ENCODE assay signal across 3 fruit fly cellular contexts in the genomic region with DNA sequence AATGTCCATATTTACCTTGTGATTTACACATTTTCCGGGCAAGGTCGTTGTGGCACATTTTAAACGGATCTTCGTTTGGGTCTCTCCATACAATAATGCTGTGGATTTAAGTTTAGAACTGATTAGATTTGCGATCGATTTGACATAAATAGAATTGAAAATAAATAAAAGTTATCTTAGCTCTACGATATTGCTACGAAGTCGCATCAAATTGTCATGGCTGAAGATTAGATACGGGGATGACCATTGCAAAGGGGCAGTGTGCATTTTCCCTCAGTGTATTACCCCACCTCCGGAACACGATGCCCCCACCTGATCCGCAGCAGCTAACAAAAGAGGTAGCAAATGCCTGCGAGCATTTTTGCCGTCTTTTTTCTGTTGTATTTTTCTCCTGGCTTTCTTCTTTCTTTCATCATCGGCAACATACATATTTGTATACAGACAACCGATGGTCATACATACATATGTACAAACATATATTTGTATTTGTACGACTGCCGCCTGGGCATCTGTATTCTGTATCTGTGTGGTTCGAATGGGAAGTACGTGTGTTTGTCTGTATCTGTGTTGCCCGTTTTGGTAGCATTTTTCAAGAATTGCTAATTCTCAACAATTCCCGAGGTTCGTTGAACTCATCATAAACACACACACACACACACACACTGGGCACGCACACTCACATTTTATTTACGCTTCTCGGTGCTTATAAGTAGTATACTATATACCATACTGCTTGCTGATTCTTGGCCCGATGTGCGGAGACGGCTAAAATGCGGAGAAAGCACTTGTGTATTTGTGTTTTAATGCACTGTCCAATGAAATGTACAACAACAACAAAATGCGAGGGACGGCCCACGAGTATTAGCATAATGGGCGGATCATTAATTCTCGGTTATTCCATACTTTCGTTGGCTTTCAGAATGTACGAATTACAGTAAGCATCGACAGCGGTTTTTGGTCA.
TF ChIP-seq lines count a peak whose summit lies in the region.

No protein-coding gene starts in this region.

TF ChIP-seq in whole organism, embryonic, 481 proteins besides CTCF, POLR2A, EP300 and RAD21 (continued from another document and continues in another):
- TF ChIP-seq lov (optimal IDR thresholded peaks at IDR 0.05; lab: Kevin White, UChicago) (no peak), lov (GFP tag; IDR thresholded peaks at IDR 0.05; lab: Robert Waterston, UW) (0 out of 3 replicates have a peak, but pooled peaks have one; percentile 32), lmd (GFP tag; IDR thresholded peaks at IDR 0.05; lab: Robert Waterston, UW) (0 out of 2 replicates have a peak, but pooled peaks have one; percentile 17), gem (tag; optimal IDR thresholded peaks at IDR 0.05; lab: Kevin White, UChicago) (peak; percentile 4), Xrp1 (GFP tag; IDR thresholded peaks at IDR 0.05; lab: Robert Waterston, UW) (peak; percentile 35), CG4424 (GFP tag; optimal IDR thresholded peaks at IDR 0.05; lab: Kevin White, UChicago) (peak; percentile 15), ranshi (GFP tag; IDR thresholded peaks at IDR 0.05; lab: Robert Waterston, UW) (0 out of 2 replicates have a peak, but pooled peaks have one; percentile 6), onecut (GFP tag; IDR thresholded peaks at IDR 0.05; lab: Robert Waterston, UW) (no peak), CG6813 (GFP tag; optimal IDR thresholded peaks at IDR 0.05; lab: Kevin White, UChicago) (no peak), CG17361 (GFP tag; IDR thresholded peaks at IDR 0.05; lab: Robert Waterston, UW) (peak; percentile 41; the same call in 2 of the 3 replicates), sens (GFP tag; lab: Kevin White, UChicago) (peak; percentile 66), CG3163 (GFP tag; optimal IDR thresholded peaks at IDR 0.05; lab: Kevin White, UChicago) (no peak), dimm (GFP tag; IDR thresholded peaks at IDR 0.05; lab: Robert Waterston, UW) (no peak), CG14710 (tag; optimal IDR thresholded peaks at IDR 0.05; lab: Kevin White, UChicago) (peak; percentile 6), CG17802 (tag; optimal IDR thresholded peaks at IDR 0.05; lab: Kevin White, UChicago) (no peak), CG6791 (GFP tag; IDR thresholded peaks at IDR 0.05; lab: Robert Waterston, UW; ENCODE audit: partially characterized antibody) (no peak), ase (GFP tag; IDR thresholded peaks at IDR 0.05; lab: Robert Waterston, UW) (0 out of 3 replicates have a peak, but pooled peaks have one; percentile 26), Gug (GFP tag; IDR thresholded peaks at IDR 0.05; lab: Robert Waterston, UW) (peak; percentile 16; the same call in 1 of the 4 replicates), bsh (GFP tag; optimal IDR thresholded peaks at IDR 0.05; lab: Kevin White, UChicago) (peak in 1 of 2 experiments; percentile 20), zf30C (GFP tag; optimal IDR thresholded peaks at IDR 0.05; lab: Kevin White, UChicago) (peak; percentile 45), D (optimal IDR thresholded peaks at IDR 0.05; lab: Kevin White, UChicago) (no peak), D (GFP tag; optimal IDR thresholded peaks at IDR 0.05; lab: Kevin White, UChicago) (peak; percentile 33), salm (tag; optimal IDR thresholded peaks at IDR 0.05; lab: Kevin White, UChicago) (no peak), ara (GFP tag; IDR thresholded peaks at IDR 0.05; lab: Robert Waterston, UW) (peak; percentile 19; the same call in 1 of the 2 replicates), pros (GFP tag; optimal IDR thresholded peaks at IDR 0.05; lab: Kevin White, UChicago) (peak; percentile 12), so (GFP tag; IDR thresholded peaks at IDR 0.05; lab: Robert Waterston, UW) (no peak), CG18476 (GFP tag; optimal IDR thresholded peaks at IDR 0.05; lab: Kevin White, UChicago) (no peak), CG31441 (GFP tag; IDR thresholded peaks at IDR 0.05; lab: Robert Waterston, UW) (0 out of 2 replicates have a peak, but pooled peaks have one; percentile 17), dmrt99B (tag; optimal IDR thresholded peaks at IDR 0.05; lab: Kevin White, UChicago) (peak; percentile 20), CG5245 (GFP tag; optimal IDR thresholded peaks at IDR 0.05; lab: Kevin White, UChicago) (no peak), CG15601 (tag; optimal IDR thresholded peaks at IDR 0.05; lab: Kevin White, UChicago) (peak; percentile 6), Opbp (GFP tag; IDR thresholded peaks at IDR 0.05; lab: Robert Waterston, UW; ENCODE audit: partially characterized antibody) (0 out of 3 replicates have a peak, but pooled peaks have one; percentile 12), ems (GFP tag; optimal IDR thresholded peaks at IDR 0.05; lab: Kevin White, UChicago) (no peak), CG11504 (tag; optimal IDR thresholded peaks at IDR 0.05; lab: Kevin White, UChicago) (peak; percentile 21), ci (GFP tag; IDR thresholded peaks at IDR 0.05; lab: Robert Waterston, UW) (peak; percentile 46; the same call in 1 of the 3 replicates), Med (GFP tag; lab: Kevin White, UChicago) (peak; percentile 3), ERR (GFP tag; optimal IDR thresholded peaks at IDR 0.05; lab: Kevin White, UChicago) (no peak), wdn (GFP tag; IDR thresholded peaks at IDR 0.05; lab: Robert Waterston, UW) (no peak)

TF ChIP-seq in whole organism, prepupa, 60 proteins besides CTCF, POLR2A, EP300 and RAD21 (continued from another document):
- TF ChIP-seq Sox102F (GFP tag; optimal IDR thresholded peaks at IDR 0.05; lab: Kevin White, UChicago) = peak; percentile 39
- TF ChIP-seq Hr4 (GFP tag; optimal IDR thresholded peaks at IDR 0.05; lab: Kevin White, UChicago) = peak; percentile 61
- peak; percentile 50 for TF ChIP-seq CG4318 (GFP tag; optimal IDR thresholded peaks at IDR 0.05; lab: Kevin White, UChicago)
- TF ChIP-seq svp (GFP tag; lab: Kevin White, UChicago) = peak; percentile 78
- TF ChIP-seq CG10669 (GFP tag; optimal IDR thresholded peaks at IDR 0.05; lab: Kevin White, UChicago) = no peak
- TF ChIP-seq Ets21C (GFP tag; optimal IDR thresholded peaks at IDR 0.05; lab: Kevin White, UChicago) = peak; percentile 23
- TF ChIP-seq Met (GFP tag; optimal IDR thresholded peaks at IDR 0.05; lab: Kevin White, UChicago) = peak; percentile 65
- peak; percentile 6 for TF ChIP-seq CG3919 (GFP tag; optimal IDR thresholded peaks at IDR 0.05; lab: Kevin White, UChicago)
- TF ChIP-seq Sox14 (GFP tag; optimal IDR thresholded peaks at IDR 0.05; lab: Kevin White, UChicago) = peak; percentile 35
- TF ChIP-seq topi (GFP tag; optimal IDR thresholded peaks at IDR 0.05; lab: Kevin White, UChicago) = peak; percentile 57
- TF ChIP-seq spab (GFP tag; optimal IDR thresholded peaks at IDR 0.05; lab: Kevin White, UChicago) = no peak
- no peak for TF ChIP-seq CG6808 (GFP tag; optimal IDR thresholded peaks at IDR 0.05; lab: Kevin White, UChicago)
- TF ChIP-seq CG6163 (GFP tag; IDR thresholded peaks at IDR 0.05; lab: Robert Waterston, UW) = no peak
- no peak for TF ChIP-seq fd59A (GFP tag; optimal IDR thresholded peaks at IDR 0.05; lab: Kevin White, UChicago)
- TF ChIP-seq eg (GFP tag; IDR thresholded peaks at IDR 0.05; lab: Robert Waterston, UW) = no peak
- TF ChIP-seq OdsH (GFP tag; optimal IDR thresholded peaks at IDR 0.05; lab: Kevin White, UChicago) = peak; percentile 33
- peak; percentile 36 for TF ChIP-seq Blimp-1 (GFP tag; optimal IDR thresholded peaks at IDR 0.05; lab: Kevin White, UChicago)
- TF ChIP-seq Eip93F (GFP tag; optimal IDR thresholded peaks at IDR 0.05; lab: Kevin White, UChicago) = no peak
- TF ChIP-seq dac (GFP tag; optimal IDR thresholded peaks at IDR 0.05; lab: Kevin White, UChicago) = no peak
- no peak for TF ChIP-seq Ets96B (tag; optimal IDR thresholded peaks at IDR 0.05; lab: Kevin White, UChicago)
- TF ChIP-seq acj6 (GFP tag; optimal IDR thresholded peaks at IDR 0.05; lab: Kevin White, UChicago) = peak; percentile 37
- no peak for TF ChIP-seq Sox15 (GFP tag; optimal IDR thresholded peaks at IDR 0.05; lab: Kevin White, UChicago)
- TF ChIP-seq CG1621 (tag; optimal IDR thresholded peaks at IDR 0.05; lab: Kevin White, UChicago) = no peak
- TF ChIP-seq dsx (GFP tag; optimal IDR thresholded peaks at IDR 0.05; lab: Kevin White, UChicago; ENCODE audit: poor library complexity, severe bottlenecking) = no peak
- no peak for TF ChIP-seq CG8119 (GFP tag; IDR thresholded peaks at IDR 0.05; lab: Robert Waterston, UW)
- TF ChIP-seq fd85E (GFP tag; optimal IDR thresholded peaks at IDR 0.05; lab: Kevin White, UChicago) = no peak
- no peak for TF ChIP-seq CG8319 (GFP tag; optimal IDR thresholded peaks at IDR 0.05; lab: Kevin White, UChicago)
- peak; percentile 39 for TF ChIP-seq CG6854 (GFP tag; optimal IDR thresholded peaks at IDR 0.05; lab: Kevin White, UChicago)
- TF ChIP-seq CG6276 (GFP tag; optimal IDR thresholded peaks at IDR 0.05; lab: Kevin White, UChicago) = no peak
- TF ChIP-seq Smox (GFP tag; optimal IDR thresholded peaks at IDR 0.05; lab: Kevin White, UChicago) = peak; percentile 46
- TF ChIP-seq CG32006 (GFP tag; optimal IDR thresholded peaks at IDR 0.05; lab: Kevin White, UChicago) = peak; percentile 74
- TF ChIP-seq Gug (GFP tag; IDR thresholded peaks at IDR 0.05; lab: Robert Waterston, UW) = no peak
- no peak for TF ChIP-seq CG11762 (GFP tag; optimal IDR thresholded peaks at IDR 0.05; lab: Kevin White, UChicago; ENCODE audit: insufficient read depth)
- no peak for TF ChIP-seq CG15336 (GFP tag; IDR thresholded peaks at IDR 0.05; lab: Robert Waterston, UW)
- peak; percentile 22 for TF ChIP-seq CG6792 (GFP tag; optimal IDR thresholded peaks at IDR 0.05; lab: Kevin White, UChicago)
- TF ChIP-seq CG16779 (tag; optimal IDR thresholded peaks at IDR 0.05; lab: Kevin White, UChicago) = no peak
- TF ChIP-seq Eip75B (GFP tag; optimal IDR thresholded peaks at IDR 0.05; lab: Kevin White, UChicago) = peak; percentile 12
- TF ChIP-seq CG11294 (GFP tag; IDR thresholded peaks at IDR 0.05; lab: Robert Waterston, UW) = no peak
- TF ChIP-seq Hr39 (GFP tag; optimal IDR thresholded peaks at IDR 0.05; lab: Kevin White, UChicago) = peak; percentile 68
- peak; percentile 44 for TF ChIP-seq CG10631 (GFP tag; optimal IDR thresholded peaks at IDR 0.05; lab: Kevin White, UChicago)
- TF ChIP-seq Lpt (GFP tag; optimal IDR thresholded peaks at IDR 0.05; lab: Kevin White, UChicago) = no peak

TF ChIP-seq in whole organism, wandering third instar larva, 38 proteins besides CTCF, POLR2A, EP300 and RAD21 (continued from another document):
- TF ChIP-seq N (GFP tag; optimal IDR thresholded peaks at IDR 0.05; lab: Kevin White, UChicago) = no peak
- no peak for TF ChIP-seq Hr83 (GFP tag; optimal IDR thresholded peaks at IDR 0.05; lab: Kevin White, UChicago; ENCODE audit: poor library complexity, severe bottlenecking)
- peak; percentile 0 for TF ChIP-seq Hnf4 (GFP tag; optimal IDR thresholded peaks at IDR 0.05; lab: Kevin White, UChicago)
- TF ChIP-seq Dif (GFP tag; optimal IDR thresholded peaks at IDR 0.05; lab: Kevin White, UChicago; ENCODE audit: partially characterized antibody) = no peak
- peak; percentile 35 for TF ChIP-seq HLH106 (tag; optimal IDR thresholded peaks at IDR 0.05; lab: Kevin White, UChicago)
- TF ChIP-seq jim (GFP tag; optimal IDR thresholded peaks at IDR 0.05; lab: Kevin White, UChicago) = peak; percentile 15
- TF ChIP-seq brk (GFP tag; optimal IDR thresholded peaks at IDR 0.05; lab: Kevin White, UChicago) = no peak
- TF ChIP-seq fru (GFP tag; optimal IDR thresholded peaks at IDR 0.05; lab: Kevin White, UChicago) = peak; percentile 37
- no peak for TF ChIP-seq CG32264 (GFP tag; optimal IDR thresholded peaks at IDR 0.05; lab: Kevin White, UChicago)
- no peak for TF ChIP-seq CrebA (GFP tag; optimal IDR thresholded peaks at IDR 0.05; lab: Kevin White, UChicago; ENCODE audit: borderline replicate concordance)
- TF ChIP-seq psq (GFP tag; optimal IDR thresholded peaks at IDR 0.05; lab: Kevin White, UChicago) = peak; percentile 53
